Worm (Caenorhabditis elegans): ENCODE results near the gene srt-18.

srt-18 gene

ce11 chrV:9056253-9056652 lies 40.8 kb upstream of the srt-18 start, which contains the start of gene C25E10.10:
C25E10.10 (minus strand) TSS chrV:9056353.
- TF ChIP-seq rpc-1 (optimal IDR thresholded peaks at IDR 0.05) (no peak), rpc-1 (tag; optimal IDR thresholded peaks at IDR 0.05) (no peak), mxl-1 (tag; optimal IDR thresholded peaks at IDR 0.05) (no peak), die-1 (tag; optimal IDR thresholded peaks at IDR 0.05) (no peak), nhr-80 (tag; optimal IDR thresholded peaks at IDR 0.05) (no peak), attf-6 (GFP tag; IDR thresholded peaks at IDR 0.05) (no peak), tbx-9 (tag; optimal IDR thresholded peaks at IDR 0.05; ENCODE audit: borderline replicate concordance) (no peak), cebp-1 (GFP tag; IDR thresholded peaks at IDR 0.05) (no peak), cebp-1 (tag; optimal IDR thresholded peaks at IDR 0.05) (no peak), madf-6 (GFP tag; IDR thresholded peaks at IDR 0.05) (no peak), Y53F4B.3 (GFP tag; IDR thresholded peaks at IDR 0.05) (no peak), lin-35 (GFP tag; optimal IDR thresholded peaks at IDR 0.05) (no peak), ztf-3 (GFP tag; optimal IDR thresholded peaks at IDR 0.05) (no peak), fkh-3 (tag; optimal IDR thresholded peaks at IDR 0.05) (no peak), snpc-1.1 (tag; optimal IDR thresholded peaks at IDR 0.05; ENCODE audit: insufficient read depth) (no peak), B0336.3 (GFP tag; IDR thresholded peaks at IDR 0.05) (no peak)

ce11 chrV:9055644-9056043 lies 40.2 kb upstream of the srt-18 start:
- no peak for TF ChIP-seq F52B5.7 (tag; optimal IDR thresholded peaks at IDR 0.05)
- no peak for TF ChIP-seq lsl-1 (GFP tag; optimal IDR thresholded peaks at IDR 0.05)

ce11 chrV:9054771-9055170 lies 39.3 kb upstream of the srt-18 start, which contains the start of gene swm-1:
swm-1 (minus strand) TSS chrV:9054871.
- TF ChIP-seq ekl-4 (GFP tag; IDR thresholded peaks at IDR 0.05), result no peak
- no peak for TF ChIP-seq akir-1 (GFP tag; optimal IDR thresholded peaks at IDR 0.05)
- TF ChIP-seq madf-6 (GFP tag; IDR thresholded peaks at IDR 0.05), result no peak
- TF ChIP-seq mcd-1 (GFP tag; IDR thresholded peaks at IDR 0.05), result no peak
- TF ChIP-seq hmg-1.2 (GFP tag; IDR thresholded peaks at IDR 0.05), result no peak
- TF ChIP-seq ztf-18 (tag; optimal IDR thresholded peaks at IDR 0.05), result no peak
- TF ChIP-seq hlh-26 (GFP tag; conservative IDR thresholded peaks at IDR 0.05), result no peak

ce11 chrV:9053969-9054368 lies 38.5 kb upstream of the srt-18 start, which contains the start of gene C25E10.8:
C25E10.8 (minus strand) TSS chrV:9054069.
- TF ChIP-seq tbp1 (GFP tag; optimal IDR thresholded peaks at IDR 0.05), result no peak
- no peak for TF ChIP-seq xnd-1 (tag; optimal IDR thresholded peaks at IDR 0.05)
- no peak for TF ChIP-seq nhr-27 (tag; optimal IDR thresholded peaks at IDR 0.05)
- no peak for TF ChIP-seq nfya-2 (GFP tag; IDR thresholded peaks at IDR 0.05)
- TF ChIP-seq zim-3 (tag; optimal IDR thresholded peaks at IDR 0.05), result no peak
- no peak for TF ChIP-seq athp-1 (tag; optimal IDR thresholded peaks at IDR 0.05)
- no peak for TF ChIP-seq C17E4.6 (GFP tag; IDR thresholded peaks at IDR 0.05)
- TF ChIP-seq attf-3 (GFP tag; conservative IDR thresholded peaks at IDR 0.05), result no peak
- TF ChIP-seq die-1 (tag; optimal IDR thresholded peaks at IDR 0.05), result no peak
- no peak for TF ChIP-seq lin-54 (GFP tag; optimal IDR thresholded peaks at IDR 0.05)
- no peak for TF ChIP-seq egrh-3 (GFP tag; IDR thresholded peaks at IDR 0.05)
- TF ChIP-seq D2030.7 (GFP tag; IDR thresholded peaks at IDR 0.05), result no peak
- TF ChIP-seq repo-1 (tag; optimal IDR thresholded peaks at IDR 0.05), result no peak
- no peak for TF ChIP-seq chd-7 (tag; optimal IDR thresholded peaks at IDR 0.05)
- no peak for TF ChIP-seq F22D6.2 (tag; optimal IDR thresholded peaks at IDR 0.05)
